Fruit fly (Drosophila melanogaster): ENCODE data around the gene CG8565.

The CG8565 gene

dm6 chrX:15852815-15853542 is 15.3 kb downstream of the CG8565 start, which contains the start of the genes UBL3 and CG15914 (continued):
- TF ChIP-seq HmgZ (tag; optimal IDR thresholded peaks at IDR 0.05) (peak; percentile 58), CG14050 (GFP tag; IDR thresholded peaks at IDR 0.05) (no peak), CG8478 (optimal IDR thresholded peaks at IDR 0.05) (no peak), nmo (GFP tag; optimal IDR thresholded peaks at IDR 0.05) (peak; percentile 40), crol (GFP tag; IDR thresholded peaks at IDR 0.05) (no peak), CrebB (tag; optimal IDR thresholded peaks at IDR 0.05) (no peak), Dref (GFP tag; IDR thresholded peaks at IDR 0.05) (peak; percentile 32), cg (GFP tag; optimal IDR thresholded peaks at IDR 0.05) (peak; percentile 85), wdn (GFP tag; IDR thresholded peaks at IDR 0.05) (no peak), al (GFP tag; IDR thresholded peaks at IDR 0.05) (no peak), D19A (tag; optimal IDR thresholded peaks at IDR 0.05) (peak; percentile 25), MESR4 (GFP tag; optimal IDR thresholded peaks at IDR 0.05) (peak; percentile 80), chinmo (GFP tag; IDR thresholded peaks at IDR 0.05; ENCODE audit: partially characterized antibody) (0 out of 4 replicates have a peak, but pooled peaks have one; percentile 59), CG3726 (GFP tag; IDR thresholded peaks at IDR 0.05) (no peak), CG32767 (GFP tag; IDR thresholded peaks at IDR 0.05) (peak; percentile 92), Hr51 (GFP tag; optimal IDR thresholded peaks at IDR 0.05) (no peak), CG10979 (tag; optimal IDR thresholded peaks at IDR 0.05) (no peak), caup (GFP tag; optimal IDR thresholded peaks at IDR 0.05; ENCODE audit: severe bottlenecking) (no peak), CG32772 (GFP tag; IDR thresholded peaks at IDR 0.05) (no peak), Antp (GFP tag; optimal IDR thresholded peaks at IDR 0.05) (no peak), MBD-R2 (GFP tag; IDR thresholded peaks at IDR 0.05) (peak; percentile 45), CG17361 (GFP tag; IDR thresholded peaks at IDR 0.05) (peak; percentile 39; the same call in 2 of the 3 replicates), eve (GFP tag; optimal IDR thresholded peaks at IDR 0.05) (no peak), twi (tag; optimal IDR thresholded peaks at IDR 0.05) (peak; percentile 14)

dm6 chrX:15857601-15858284 is 20.1 kb downstream of the CG8565 start, which contains the start of the genes CG46440 and Myb:
CG46440 (minus strand) TSS chrX:15857823.
Myb (minus strand) TSS chrX:15857823.
- TF ChIP-seq gro (GFP tag; optimal IDR thresholded peaks at IDR 0.05) (no peak), ftz-f1 (GFP tag; optimal IDR thresholded peaks at IDR 0.05) (no peak), CG34224 (GFP tag; IDR thresholded peaks at IDR 0.05; ENCODE audit: partially characterized antibody) (peak; percentile 71), CG4820 (GFP tag; optimal IDR thresholded peaks at IDR 0.05) (no peak), E2f2 (GFP tag; IDR thresholded peaks at IDR 0.05) (0 out of 2 replicates have a peak, but pooled peaks have one; percentile 10), trem (tag; optimal IDR thresholded peaks at IDR 0.05) (peak; percentile 18), cwo (GFP tag; optimal IDR thresholded peaks at IDR 0.05) (no peak), CG8281 (tag; optimal IDR thresholded peaks at IDR 0.05) (no peak), CG43689 (GFP tag; IDR thresholded peaks at IDR 0.05) (no peak), CG8359 (GFP tag; optimal IDR thresholded peaks at IDR 0.05; ENCODE audit: borderline replicate concordance) (no peak), gcm (GFP tag; optimal IDR thresholded peaks at IDR 0.05) (no peak), hbn (GFP tag; IDR thresholded peaks at IDR 0.05; ENCODE audit: partially characterized antibody) (peak; percentile 56), ac (GFP tag; optimal IDR thresholded peaks at IDR 0.05) (no peak), CG9876 (GFP tag; optimal IDR thresholded peaks at IDR 0.05) (no peak), CHES-1-like (GFP tag; optimal IDR thresholded peaks at IDR 0.05) (no peak), ham (GFP tag; IDR thresholded peaks at IDR 0.05) (no peak), CG4730 (GFP tag; IDR thresholded peaks at IDR 0.05) (no peak), Atf6 (GFP tag; IDR thresholded peaks at IDR 0.05) (no peak), zfh2 (GFP tag; optimal IDR thresholded peaks at IDR 0.05) (no peak), Mes4 (GFP tag; optimal IDR thresholded peaks at IDR 0.05) (no peak), CG16779 (GFP tag; IDR thresholded peaks at IDR 0.05) (no peak), Lim3 (GFP tag; IDR thresholded peaks at IDR 0.05) (no peak), tap (tag; optimal IDR thresholded peaks at IDR 0.05) (no peak), CG11093 (GFP tag; IDR thresholded peaks at IDR 0.05) (no peak), CG12299 (tag; optimal IDR thresholded peaks at IDR 0.05) (peak; percentile 7), CG11695 (GFP tag; IDR thresholded peaks at IDR 0.05) (no peak)

Data from whole organism, embryonic.